Worm (Caenorhabditis elegans) whole organism, mixed stage, embryonic: ENCODE measurements around the gene F46E10.3.

ENCODE experiments used
- bed-3 ChIP-seq: fragments of 200-800 bp; sonication (Bioruptor generic); optimal IDR thresholded peaks from 3 replicates; lab custom pipeline; 2018; ENCODE audit warnings: mild to moderate bottlenecking, missing genetic modification characterization, moderate library complexity, missing compliant biosample characterization
- drap-1 ChIP-seq: fragments of 200-800 bp; sonication (Bioruptor generic); optimal IDR thresholded peaks from 3 replicates; lab custom pipeline; 2018; ENCODE audit warnings: mild to moderate bottlenecking, missing genetic modification characterization, missing compliant biosample characterization
- elt-1 ChIP-seq: sonication (generic microtip); optimal IDR thresholded peaks from 2 replicates; lab custom pipeline; 2017; ENCODE audit warnings: missing genetic modification characterization, mild to moderate bottlenecking, missing compliant biosample characterization, antibody characterized with exemption, moderate library complexity, borderline replicate concordance; ENCODE audit not compliant: insufficient read depth
- elt-3 ChIP-seq: fragments of 150-350 bp; optimal IDR thresholded peaks from 2 replicates; lab custom pipeline; 2014; ENCODE audit warnings: missing biosample characterization, missing genetic modification characterization
- ham-2 ChIP-seq: fragments of 200-800 bp; sonication (Bioruptor generic); optimal IDR thresholded peaks from 2 replicates; lab custom pipeline; 2018; ENCODE audit warnings: mild to moderate bottlenecking, missing genetic modification characterization, missing compliant biosample characterization
- hlh-1 ChIP-seq: fragments of 150-350 bp; optimal IDR thresholded peaks from 2 replicates; lab custom pipeline; 2014; ENCODE audit warnings: missing biosample characterization, missing genetic modification reagents, missing genetic modification characterization
- lin-13 ChIP-seq: fragments of 150-350 bp; optimal IDR thresholded peaks from 2 replicates; lab custom pipeline; 2014; ENCODE audit warnings: missing biosample characterization, missing genetic modification characterization
- lsy-2 ChIP-seq: fragments of 150-350 bp; optimal IDR thresholded peaks from 2 replicates; lab custom pipeline; 2014; ENCODE audit warnings: missing biosample characterization, missing genetic modification characterization
- nhr-237 ChIP-seq: fragments of 150-350 bp; optimal IDR thresholded peaks from 2 replicates; lab custom pipeline; 2014; ENCODE audit warnings: missing biosample characterization, missing genetic modification characterization
- nhr-28 ChIP-seq: fragments of 150-350 bp; optimal IDR thresholded peaks from 2 replicates; lab custom pipeline; 2014; ENCODE audit warnings: missing biosample characterization, missing genetic modification characterization
- nhr-76 ChIP-seq: sonication (generic microtip); optimal IDR thresholded peaks from 2 replicates; lab custom pipeline; 2017; ENCODE audit warnings: missing biosample characterization, missing genetic modification characterization
- pha-4 ChIP-seq: fragments of 150-350 bp; optimal IDR thresholded peaks from 2 replicates; lab custom pipeline; 2018; ENCODE audit warnings: missing biosample characterization, missing genetic modification reagents, missing genetic modification characterization
- sptf-1 ChIP-seq: sonication (generic microtip); optimal IDR thresholded peaks from 2 replicates; lab custom pipeline; 2017; ENCODE audit warnings: mild to moderate bottlenecking, missing genetic modification characterization, moderate library complexity, missing compliant biosample characterization
- unc-62 ChIP-seq: fragments of 150-350 bp; optimal IDR thresholded peaks from 2 replicates; lab custom pipeline; 2014; ENCODE audit warnings: missing biosample characterization, missing genetic modification reagents, missing genetic modification characterization

DNA sequence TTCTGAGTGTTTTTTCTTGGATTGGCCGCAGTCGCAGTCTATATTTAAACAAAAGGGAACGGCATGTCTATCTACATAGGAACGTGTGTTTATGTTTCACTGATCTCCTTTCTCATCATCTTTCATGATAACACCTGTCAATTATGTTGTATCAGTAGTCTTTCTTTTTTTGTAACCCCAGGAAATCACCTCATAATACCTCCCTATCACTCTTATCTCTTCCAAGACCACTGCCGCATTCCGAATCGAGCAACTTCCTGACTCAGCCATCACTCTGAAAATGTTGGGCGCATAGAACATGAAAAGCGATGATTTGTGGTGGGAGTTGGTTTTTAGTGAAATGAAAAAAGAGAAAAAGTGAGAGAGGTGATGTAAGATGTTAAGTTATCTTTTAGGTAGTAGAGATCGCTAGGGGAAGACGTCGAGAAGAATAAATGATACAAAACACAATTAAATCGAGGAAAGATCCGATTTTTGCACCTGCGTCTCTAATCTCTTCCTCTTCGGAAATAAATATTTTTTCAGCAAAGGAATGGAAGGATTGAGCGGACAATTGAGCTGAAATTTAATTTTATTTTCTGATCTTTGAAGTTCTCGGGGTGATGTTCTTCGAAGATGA is 4.9 kb downstream of the F46E10.3 start:
- TF ChIP-seq elt-1 (tag; lab: Kevin White, UChicago) (no peak), elt-3 (tag; lab: Kevin White, UChicago) (no peak), lin-13 (tag; lab: Kevin White, UChicago) (no peak), hlh-1 (tag; lab: Kevin White, UChicago) (no peak), ham-2 (GFP tag; lab: Kevin White, UChicago) (no peak), nhr-76 (tag; lab: Kevin White, UChicago) (no peak), unc-62 (no peak), sptf-1 (tag; lab: Kevin White, UChicago) (no peak), drap-1 (no peak), nhr-237 (tag; lab: Kevin White, UChicago) (no peak), nhr-28 (tag; lab: Kevin White, UChicago) (no peak), lsy-2 (tag; lab: Kevin White, UChicago) (no peak), bed-3 (no peak), pha-4 (tag; lab: Kevin White, UChicago) (no peak)
